Worm (Caenorhabditis elegans) whole organism, L4 larva: ENCODE measurements around the gene nlp-30.
A peak's percentile ranks its signal among the peaks of the same experiment; 100 is the strongest.

ENCODE experiments used
- D1046.2 ChIP-seq: fragments of 200-800 bp; sonication (Bioruptor generic); IDR thresholded peaks from 2 replicates; pipeline ENCODE4 v1.3.6; 2022; ENCODE audit warnings: missing genetic modification characterization, missing compliant biosample characterization
- F26F4.8 ChIP-seq: fragments of 200-800 bp; sonication (Bioruptor generic); conservative IDR thresholded peaks from 2 replicates; pipeline ENCODE4 v1.3.6; 2022; ENCODE audit warnings: missing genetic modification characterization, missing compliant biosample characterization
- F37D6.2 ChIP-seq: sonication (generic microtip); optimal IDR thresholded peaks from 2 replicates; lab custom pipeline; 2016; ENCODE audit warnings: mild to moderate bottlenecking, missing genetic modification characterization, missing compliant biosample characterization
- F44E2.7 ChIP-seq: fragments of 200-800 bp; sonication (Bioruptor generic); IDR thresholded peaks from 2 replicates; pipeline ENCODE4 v2.1.2; 2022; ENCODE audit warnings: missing genetic modification characterization, missing compliant biosample characterization
- F49E8.2 ChIP-seq: sonication (generic microtip); optimal IDR thresholded peaks from 2 replicates; lab custom pipeline; 2016; ENCODE audit warnings: missing compliant biosample characterization, mild to moderate bottlenecking, missing genetic modification characterization, borderline replicate concordance
- R02D3.7 ChIP-seq: fragments of 150-350 bp; sonication (generic microtip); optimal IDR thresholded peaks from 3 replicates; lab custom pipeline; 2014; ENCODE audit warnings: missing biosample characterization, missing genetic modification characterization
- Y5F2A.4 ChIP-seq: fragments of 200-800 bp; sonication (Bioruptor generic); optimal IDR thresholded peaks from 2 replicates; lab custom pipeline; 2018; ENCODE audit warnings: mild to moderate bottlenecking, missing genetic modification characterization, missing compliant biosample characterization
- ZK337.2 ChIP-seq: fragments of 200-800 bp; sonication (Bioruptor generic); IDR thresholded peaks from 2 replicates; pipeline ENCODE4 v1.3.6; 2022; ENCODE audit warnings: missing genetic modification reagents, missing genetic modification characterization, missing compliant biosample characterization
- aha-1 ChIP-seq: fragments of 150-350 bp; peaks from one replicate; lab custom pipeline; 2014; ENCODE audit warnings: missing biosample characterization, missing genetic modification characterization
- ama-1 ChIP-seq: fragments of 150-350 bp; optimal IDR thresholded peaks from 2 replicates; lab custom pipeline; 2014; ENCODE audit warnings: inconsistent platforms, mixed read lengths
- arid-1 ChIP-seq: fragments of 200-800 bp; sonication (Bioruptor generic); conservative IDR thresholded peaks from 2 replicates; pipeline ENCODE4 v1.3.6; 2022; ENCODE audit warnings: missing genetic modification reagents, missing genetic modification characterization, missing compliant biosample characterization
- ceh-44 ChIP-seq: fragments of 200-800 bp; sonication (Bioruptor generic); IDR thresholded peaks from 2 replicates; pipeline ENCODE4 v1.3.6; 2022; ENCODE audit warnings: missing genetic modification reagents, missing genetic modification characterization, missing compliant biosample characterization
- ces-1 ChIP-seq: fragments of 150-350 bp; sonication (generic microtip); optimal IDR thresholded peaks from 4 replicates; lab custom pipeline; 2014; ENCODE audit warnings: missing biosample characterization, missing genetic modification reagents, missing genetic modification characterization
- cey-2 ChIP-seq: sonication (generic microtip); optimal IDR thresholded peaks from 3 replicates; lab custom pipeline; 2017; ENCODE audit warnings: missing genetic modification characterization, mild to moderate bottlenecking, missing compliant biosample characterization, antibody characterized with exemption, borderline replicate concordance; ENCODE audit not compliant: insufficient read depth
- ctbp-1 ChIP-seq: fragments of 200-800 bp; sonication (Bioruptor generic); IDR thresholded peaks from 2 replicates; pipeline ENCODE4 v1.3.6; 2022; ENCODE audit warnings: missing genetic modification reagents, missing genetic modification characterization, missing compliant biosample characterization
- daf-16 ChIP-seq, 3 experiments: sonication (generic microtip); optimal IDR thresholded peaks; 2 replicates each; lab custom pipeline; 2016 to 2017; ENCODE audit warnings: missing genetic modification characterization in 3 of 3, missing genetic modification reagents in 3 of 3, mild to moderate bottlenecking in 2 of 3, missing compliant biosample characterization in 2 of 3, missing biosample characterization in 1 of 3, moderate library complexity in 1 of 3
- daf-19 ChIP-seq: fragments of 200-800 bp; sonication (Bioruptor generic); conservative IDR thresholded peaks from 2 replicates; pipeline ENCODE4 v1.3.6; 2022; ENCODE audit warnings: missing genetic modification characterization, missing compliant biosample characterization
- daf-8 ChIP-seq: fragments of 200-800 bp; sonication (Bioruptor generic); IDR thresholded peaks from 2 replicates; pipeline ENCODE4 v1.3.6; 2022; ENCODE audit warnings: missing genetic modification characterization, missing compliant biosample characterization
- dmd-8 ChIP-seq: fragments of 200-800 bp; sonication (Bioruptor generic); IDR thresholded peaks from 2 replicates; pipeline ENCODE4 v1.3.6; 2022; ENCODE audit warnings: missing genetic modification characterization, missing compliant biosample characterization
- egl-27 ChIP-seq: sonication (generic microtip); optimal IDR thresholded peaks from 3 replicates; lab custom pipeline; 2017; ENCODE audit warnings: missing biosample characterization, missing genetic modification reagents, missing genetic modification characterization
- egl-43 ChIP-seq: fragments of 200-800 bp; sonication (Bioruptor generic); IDR thresholded peaks from 2 replicates; pipeline ENCODE4 v1.3.6; 2022; ENCODE audit warnings: missing genetic modification reagents, missing genetic modification characterization, missing compliant biosample characterization
- fos-1 ChIP-seq: fragments of 150-350 bp; optimal IDR thresholded peaks from 2 replicates; lab custom pipeline; 2014; ENCODE audit warnings: missing biosample characterization, missing genetic modification characterization
- hlh-11 ChIP-seq: fragments of 200-800 bp; sonication (Bioruptor generic); optimal IDR thresholded peaks from 2 replicates; lab custom pipeline; 2018; ENCODE audit warnings: mild to moderate bottlenecking, missing genetic modification characterization, missing compliant biosample characterization
- hlh-30 ChIP-seq: sonication (generic microtip); optimal IDR thresholded peaks from 2 replicates; lab custom pipeline; 2017; ENCODE audit warnings: antibody characterized with exemption, mild to moderate bottlenecking, missing genetic modification characterization, missing compliant biosample characterization; ENCODE audit not compliant: insufficient read depth
- jun-1 ChIP-seq: fragments of 150-350 bp; optimal IDR thresholded peaks from 2 replicates; lab custom pipeline; 2014; ENCODE audit warnings: missing biosample characterization, missing genetic modification reagents, missing genetic modification characterization
- lim-7 ChIP-seq: fragments of 200-800 bp; sonication (Bioruptor generic); IDR thresholded peaks from 2 replicates; pipeline ENCODE4 v1.3.6; 2022; ENCODE audit warnings: missing genetic modification characterization, missing compliant biosample characterization
- lin-1 ChIP-seq: fragments of 200-800 bp; sonication (Bioruptor generic); IDR thresholded peaks from 2 replicates; pipeline ENCODE4 v1.3.6; 2022; ENCODE audit warnings: missing genetic modification reagents, missing genetic modification characterization, missing compliant biosample characterization
- lin-15B ChIP-seq: fragments of 150-350 bp; sonication (generic microtip); optimal IDR thresholded peaks from 3 replicates; lab custom pipeline; 2014; ENCODE audit warnings: missing biosample characterization, missing genetic modification characterization
- lin-29 ChIP-seq: fragments of 200-800 bp; sonication (Bioruptor generic); IDR thresholded peaks from 2 replicates; pipeline ENCODE4 v1.3.6; 2022; ENCODE audit warnings: missing genetic modification reagents, missing genetic modification characterization, missing compliant biosample characterization
- lin-39 ChIP-seq: fragments of 150-350 bp; optimal IDR thresholded peaks from 2 replicates; lab custom pipeline; 2014; ENCODE audit warnings: missing biosample characterization, missing genetic modification reagents, missing genetic modification characterization
- madf-5 ChIP-seq, 2 experiments: fragments of 200-800 bp; sonication (Bioruptor generic); IDR thresholded peaks; 2 replicates each; pipeline ENCODE4 v1.3.6; 2022; ENCODE audit warnings: missing compliant biosample characterization in 2 of 2, missing genetic modification characterization in 2 of 2
- madf-9 ChIP-seq: fragments of 200-800 bp; sonication (Bioruptor generic); conservative IDR thresholded peaks from 2 replicates; pipeline ENCODE4 v1.3.6; 2022; ENCODE audit warnings: missing genetic modification reagents, missing genetic modification characterization, missing compliant biosample characterization
- mes-2 ChIP-seq: sonication (generic microtip); optimal IDR thresholded peaks from 2 replicates; lab custom pipeline; 2016; ENCODE audit warnings: missing genotype, mild to moderate bottlenecking, missing genetic modification characterization, missing compliant biosample characterization; ENCODE audit not compliant: poor library complexity, severe bottlenecking
- mxl-2 ChIP-seq: fragments of 200-800 bp; sonication (Bioruptor generic); conservative IDR thresholded peaks from 2 replicates; pipeline ENCODE4 v1.3.6; 2022; ENCODE audit warnings: missing genetic modification reagents, missing genetic modification characterization, missing compliant biosample characterization
- nhr-102 ChIP-seq: sonication (generic microtip); optimal IDR thresholded peaks from 2 replicates; lab custom pipeline; 2016; ENCODE audit warnings: mild to moderate bottlenecking, missing genetic modification characterization, moderate library complexity, missing compliant biosample characterization
- nhr-28 ChIP-seq: fragments of 150-350 bp; optimal IDR thresholded peaks from 2 replicates; lab custom pipeline; 2014; ENCODE audit warnings: missing biosample characterization, missing genetic modification characterization
- nhr-41 ChIP-seq: fragments of 200-800 bp; sonication (Bioruptor generic); IDR thresholded peaks from 2 replicates; pipeline ENCODE4 v1.3.6; 2022; ENCODE audit warnings: missing genetic modification reagents, missing genetic modification characterization, missing compliant biosample characterization
- nhr-6 ChIP-seq: fragments of 150-350 bp; optimal IDR thresholded peaks from 2 replicates; lab custom pipeline; 2014; ENCODE audit warnings: missing biosample characterization, missing genetic modification characterization
- nhr-76 ChIP-seq: fragments of 150-350 bp; optimal IDR thresholded peaks from 2 replicates; lab custom pipeline; 2014; ENCODE audit warnings: missing biosample characterization, missing genetic modification characterization
- pqm-1 ChIP-seq: sonication (generic microtip); optimal IDR thresholded peaks from 2 replicates; lab custom pipeline; 2017; ENCODE audit warnings: missing biosample characterization, missing genetic modification characterization
- set-16 ChIP-seq: fragments of 200-800 bp; sonication (Bioruptor generic); IDR thresholded peaks from 2 replicates; pipeline ENCODE4 v1.3.6; 2022; ENCODE audit warnings: missing genetic modification reagents, missing genetic modification characterization, missing compliant biosample characterization
- snpc-1.2 ChIP-seq: fragments of 200-800 bp; sonication (Bioruptor generic); IDR thresholded peaks from 2 replicates; pipeline ENCODE4 v1.3.6; 2022; ENCODE audit warnings: missing genetic modification reagents, missing genetic modification characterization, missing compliant biosample characterization
- snpc-4 ChIP-seq: fragments of 150-350 bp; optimal IDR thresholded peaks from 2 replicates; lab custom pipeline; 2014; ENCODE audit warnings: missing biosample characterization, missing genetic modification characterization
- unc-130 ChIP-seq: sonication (generic microtip); optimal IDR thresholded peaks from 2 replicates; lab custom pipeline; 2016; ENCODE audit warnings: missing genetic modification reagents, missing genetic modification characterization, missing compliant biosample characterization
- zag-1 ChIP-seq: fragments of 150-350 bp; optimal IDR thresholded peaks from 2 replicates; lab custom pipeline; 2014; ENCODE audit warnings: missing biosample characterization, missing genetic modification characterization
- zfp-3 ChIP-seq: fragments of 200-800 bp; sonication (Bioruptor generic); conservative IDR thresholded peaks from 2 replicates; pipeline ENCODE4 v1.3.6; 2022; ENCODE audit warnings: missing genetic modification reagents, missing genetic modification characterization, missing compliant biosample characterization
- zip-2 ChIP-seq: fragments of 150-350 bp; optimal IDR thresholded peaks from 2 replicates; lab custom pipeline; 2014; ENCODE audit warnings: missing biosample characterization, missing genetic modification characterization

Gene nlp-30

ce11 chrV:3976964-3977363 lies 4.8 kb upstream of the nlp-30 start, which contains the start of gene str-83:
str-83 (plus strand) TSS chrV:3977264.
- TF ChIP-seq Y5F2A.4 (GFP tag; lab: Kevin White, UChicago) (no peak), F37D6.2 (tag; lab: Kevin White, UChicago) (no peak), zag-1 (no peak), F49E8.2 (tag; lab: Kevin White, UChicago) (no peak), hlh-30 (tag; lab: Kevin White, UChicago) (no peak), daf-19 (GFP tag; lab: Robert Waterston, UW) (no peak), dmd-8 (no peak), lin-1 (GFP tag; lab: Robert Waterston, UW) (no peak), F44E2.7 (GFP tag; lab: Robert Waterston, UW) (no peak), R02D3.7 (tag; lab: Kevin White, UChicago) (no peak), snpc-1.2 (GFP tag; lab: Robert Waterston, UW) (no peak), D1046.2 (no peak), snpc-4 (tag; lab: Kevin White, UChicago) (no peak), arid-1 (GFP tag; lab: Robert Waterston, UW) (no peak)

ce11 chrV:3979053-3979452 lies 2.7 kb upstream of the nlp-30 start, which contains the start of gene nlp-34:
nlp-34 (minus strand) TSS chrV:3979134.
- no peak for TF ChIP-seq lin-1 (GFP tag; lab: Robert Waterston, UW)
- TF ChIP-seq F37D6.2 (tag; lab: Kevin White, UChicago): no peak
- TF ChIP-seq hlh-30 (tag; lab: Kevin White, UChicago): no peak
- no peak for TF ChIP-seq ctbp-1 (GFP tag; lab: Robert Waterston, UW)
- no peak for TF ChIP-seq zip-2
- no peak for TF ChIP-seq ceh-44 (GFP tag; lab: Robert Waterston, UW)
- no peak for TF ChIP-seq jun-1 (tag; lab: Kevin White, UChicago)
- no peak for TF ChIP-seq lin-39
- TF ChIP-seq hlh-11: no peak
- no peak for TF ChIP-seq aha-1 (tag; lab: Kevin White, UChicago)
- TF ChIP-seq zfp-3 (GFP tag; lab: Robert Waterston, UW): no peak
- TF ChIP-seq lim-7 (GFP tag; lab: Robert Waterston, UW): no peak
- no peak for TF ChIP-seq madf-9 (GFP tag; lab: Robert Waterston, UW)
- no peak for TF ChIP-seq nhr-6 (tag; lab: Kevin White, UChicago)
- TF ChIP-seq F26F4.8 (GFP tag; lab: Robert Waterston, UW): no peak

ce11 chrV:3979819-3980218 lies 2.0 kb upstream of the nlp-30 start, which contains the start of gene nlp-31:
nlp-31 (plus strand) TSS chrV:3980055.
- TF ChIP-seq arid-1 (GFP tag; lab: Robert Waterston, UW) (no peak), Y5F2A.4 (GFP tag; lab: Kevin White, UChicago) (no peak), daf-8 (GFP tag; lab: Robert Waterston, UW) (no peak), nhr-76 (tag; lab: Kevin White, UChicago) (no peak), daf-19 (GFP tag; lab: Robert Waterston, UW) (no peak), ZK337.2 (no peak), nhr-102 (peak; percentile 29), hlh-30 (tag; lab: Kevin White, UChicago) (peak; percentile 30), nhr-28 (peak; percentile 74), dmd-8 (no peak), egl-43 (GFP tag; lab: Robert Waterston, UW) (no peak), fos-1 (tag; lab: Kevin White, UChicago) (no peak), ctbp-1 (GFP tag; lab: Robert Waterston, UW) (no peak), madf-5 (GFP tag; IDR thresholded peaks at IDR 0.05; lab: Robert Waterston, UW) (no peak), lin-1 (GFP tag; lab: Robert Waterston, UW) (no peak), pqm-1 (no peak), mxl-2 (GFP tag; lab: Robert Waterston, UW) (no peak), lin-15B (tag; lab: Kevin White, UChicago) (no peak), ama-1 (no peak), ces-1 (GFP tag; lab: Kevin White, UChicago) (no peak), cey-2 (no peak), nhr-41 (GFP tag; lab: Robert Waterston, UW) (no peak), egl-27 (tag; lab: Kevin White, UChicago) (no peak), unc-130 (no peak), set-16 (no peak), daf-16 (GFP tag; optimal IDR thresholded peaks at IDR 0.05; lab: Kevin White, UChicago) (no peak), daf-16 (tag; optimal IDR thresholded peaks at IDR 0.05; lab: Kevin White, UChicago) (no peak), lin-29 (no peak), mes-2 (tag; lab: Kevin White, UChicago) (no peak), nhr-6 (tag; lab: Kevin White, UChicago) (no peak)
